Worm (Caenorhabditis elegans) whole organism, midembryonic: Measurements from ENCODE around the gene grl-11.

ENCODE experiments used
- flt-1 ChIP-seq: fragments of 200-800 bp; sonication (Bioruptor generic); IDR thresholded peaks from 2 replicates; pipeline ENCODE4 v1.3.6; 2022; ENCODE audit warnings: missing genetic modification characterization, missing compliant biosample characterization
- klf-2 ChIP-seq: fragments of 200-800 bp; sonication (Bioruptor generic); conservative IDR thresholded peaks from 2 replicates; pipeline ENCODE4 v1.3.6; 2022; ENCODE audit warnings: missing genetic modification reagents, missing genetic modification characterization, missing compliant biosample characterization
- med-1 ChIP-seq: sonication (generic microtip); optimal IDR thresholded peaks from 2 replicates; lab custom pipeline; 2017; ENCODE audit warnings: missing genetic modification characterization, mild to moderate bottlenecking, missing compliant biosample characterization, antibody characterized with exemption, missing genetic modification reagents; ENCODE audit not compliant: insufficient read depth
- ztf-29 ChIP-seq: fragments of 200-800 bp; sonication (Bioruptor generic); IDR thresholded peaks from 2 replicates; pipeline ENCODE4 v1.3.6; 2022; ENCODE audit warnings: missing genetic modification reagents, missing genetic modification characterization, missing compliant biosample characterization

DNA sequence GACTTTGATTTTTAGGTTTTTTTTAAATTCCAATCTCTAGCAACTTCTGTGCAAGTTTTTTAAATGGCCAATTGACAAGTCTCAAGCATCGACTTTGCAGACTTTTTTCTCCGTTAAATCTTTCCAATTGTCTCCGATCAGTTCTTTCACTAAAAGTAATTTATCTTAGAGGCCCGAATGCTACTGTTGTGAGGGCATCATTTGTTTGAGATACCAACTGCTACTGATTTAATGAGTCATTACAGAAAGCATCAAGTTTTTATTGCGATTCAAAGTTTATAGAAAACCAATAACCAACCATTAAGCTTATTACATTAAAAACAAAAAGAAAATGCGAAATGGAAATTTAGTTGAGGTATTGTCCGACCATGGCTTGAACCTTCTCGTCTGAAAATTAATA, 38.0 kb downstream of the grl-11 start:
- TF ChIP-seq klf-2 (GFP tag; lab: Robert Waterston, UW) = no peak
- TF ChIP-seq flt-1 (GFP tag; lab: Robert Waterston, UW) = no peak
- TF ChIP-seq ztf-29 (GFP tag; lab: Robert Waterston, UW) = no peak
- TF ChIP-seq med-1 (GFP tag; lab: Kevin White, UChicago) = no peak
